Fruit fly (Drosophila melanogaster): ENCODE measurements around the gene CG2082.

CG2082 gene

dm6 chr3R:5794267-5795089, 13.6 kb upstream of the CG2082 start, which contains the start of the genes PSMG1 and CG10979 (continued):
- TF ChIP-seq luna (GFP tag; optimal IDR thresholded peaks at IDR 0.05) (no peak), tup (GFP tag; optimal IDR thresholded peaks at IDR 0.05) (no peak), Poxn (GFP tag; IDR thresholded peaks at IDR 0.05) (no peak), ATbp (GFP tag; optimal IDR thresholded peaks at IDR 0.05) (no peak), Doc3 (GFP tag; IDR thresholded peaks at IDR 0.05; ENCODE audit: partially characterized antibody) (no peak), Rfx (GFP tag; IDR thresholded peaks at IDR 0.05) (no peak), GATAe (GFP tag; conservative IDR thresholded peaks at IDR 0.05) (no peak), sqz (GFP tag; optimal IDR thresholded peaks at IDR 0.05) (peak; percentile 89), CG2129 (GFP tag; IDR thresholded peaks at IDR 0.05; ENCODE audit: partially characterized antibody) (no peak), CG12391 (tag; optimal IDR thresholded peaks at IDR 0.05) (peak; percentile 27), nom (GFP tag; optimal IDR thresholded peaks at IDR 0.05) (no peak), zf30C (GFP tag; optimal IDR thresholded peaks at IDR 0.05) (no peak), CG34224 (GFP tag; IDR thresholded peaks at IDR 0.05; ENCODE audit: partially characterized antibody) (no peak), sr (GFP tag; IDR thresholded peaks at IDR 0.05) (no peak), CG34422 (GFP tag; IDR thresholded peaks at IDR 0.05) (no peak), Taf1 (GFP tag; IDR thresholded peaks at IDR 0.05) (no peak), Hr51 (GFP tag; optimal IDR thresholded peaks at IDR 0.05) (no peak), E2f2 (GFP tag; IDR thresholded peaks at IDR 0.05) (peak; percentile 38; the same call in 1 of the 2 replicates), Dll (GFP tag; IDR thresholded peaks at IDR 0.05; ENCODE audit: partially characterized antibody) (no peak), phol (tag; optimal IDR thresholded peaks at IDR 0.05) (peak; percentile 42), Trl (optimal IDR thresholded peaks at IDR 0.05) (no peak), Trl (GFP tag; optimal IDR thresholded peaks at IDR 0.05) (no peak), caup (GFP tag; optimal IDR thresholded peaks at IDR 0.05; ENCODE audit: severe bottlenecking) (no peak), CG2712 (tag; optimal IDR thresholded peaks at IDR 0.05) (peak; percentile 11), emc (GFP tag; optimal IDR thresholded peaks at IDR 0.05) (no peak), stwl (tag; optimal IDR thresholded peaks at IDR 0.05) (peak; percentile 19), CG9797 (GFP tag; optimal IDR thresholded peaks at IDR 0.05) (peak; percentile 81), pita (GFP tag; optimal IDR thresholded peaks at IDR 0.05) (no peak), CG30020 (tag; optimal IDR thresholded peaks at IDR 0.05) (peak; percentile 10), rib (GFP tag; IDR thresholded peaks at IDR 0.05) (no peak), prd (optimal IDR thresholded peaks at IDR 0.05) (no peak), prd (GFP tag; IDR thresholded peaks at IDR 0.05) (no peak), Lhr (GFP tag; optimal IDR thresholded peaks at IDR 0.05) (peak; percentile 31), CG32532 (GFP tag; IDR thresholded peaks at IDR 0.05) (no peak), Ravus (GFP tag; IDR thresholded peaks at IDR 0.05) (no peak), tap (tag; optimal IDR thresholded peaks at IDR 0.05) (no peak), Sry-δ (GFP tag; optimal IDR thresholded peaks at IDR 0.05) (peak; percentile 4), Kr (GFP tag; optimal IDR thresholded peaks at IDR 0.05) (no peak), gce (GFP tag; IDR thresholded peaks at IDR 0.05) (no peak), ind (GFP tag; optimal IDR thresholded peaks at IDR 0.05) (no peak), CG2116 (GFP tag; optimal IDR thresholded peaks at IDR 0.05) (peak; percentile 37), ranshi (GFP tag; IDR thresholded peaks at IDR 0.05) (no peak), CG1832 (GFP tag; optimal IDR thresholded peaks at IDR 0.05) (no peak), Fer2 (tag; optimal IDR thresholded peaks at IDR 0.05) (no peak), Atf6 (GFP tag; IDR thresholded peaks at IDR 0.05) (no peak), Ets97D (GFP tag; optimal IDR thresholded peaks at IDR 0.05) (peak; percentile 61), CG12659 (GFP tag; optimal IDR thresholded peaks at IDR 0.05) (peak; percentile 57), CG16779 (GFP tag; IDR thresholded peaks at IDR 0.05) (no peak), CG10267 (tag; optimal IDR thresholded peaks at IDR 0.05) (peak; percentile 57), sisA (GFP tag; IDR thresholded peaks at IDR 0.05) (no peak)

All from whole organism, embryonic.